Fruit fly (Drosophila melanogaster): ENCODE results near the gene Nepl16.

Nepl16 gene

DNA sequence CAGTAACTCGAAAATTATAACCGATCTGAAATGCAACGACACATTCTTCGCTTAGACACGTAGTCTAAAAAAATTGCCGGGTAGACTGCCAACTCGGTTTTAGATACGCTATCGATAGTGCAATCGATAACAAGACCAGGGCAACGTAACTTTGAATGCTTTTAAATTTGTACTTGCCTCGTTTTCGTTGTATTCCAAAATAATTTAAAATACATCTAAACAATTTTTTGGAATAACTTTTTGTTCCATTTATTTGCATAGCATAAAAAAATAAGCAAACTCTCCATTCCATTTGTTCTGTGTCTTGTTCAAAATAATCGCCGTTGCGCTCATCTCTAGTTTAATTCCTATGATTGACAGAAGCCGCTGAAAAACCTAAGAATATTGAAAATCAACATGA is 42.7 kb downstream of the Nepl16 start, which contains the start of the genes Stt3B and CG11839 (continued):
- TF ChIP-seq ash1 (GFP tag; optimal IDR thresholded peaks at IDR 0.05) = no peak
- no peak for TF ChIP-seq CG5953 (GFP tag; IDR thresholded peaks at IDR 0.05)
- TF ChIP-seq CG1024 (GFP tag; IDR thresholded peaks at IDR 0.05) = no peak
- peak; percentile 49 for TF ChIP-seq repo (GFP tag; optimal IDR thresholded peaks at IDR 0.05)
- no peak; the same call in 1 of the 2 replicates for TF ChIP-seq lmd (GFP tag; IDR thresholded peaks at IDR 0.05)
- TF ChIP-seq ATbp (GFP tag; optimal IDR thresholded peaks at IDR 0.05) = no peak
- peak; percentile 17; the same call in 1 of the 3 replicates for TF ChIP-seq CG2889 (GFP tag; IDR thresholded peaks at IDR 0.05)
- TF ChIP-seq CG2129 (GFP tag; IDR thresholded peaks at IDR 0.05; ENCODE audit: partially characterized antibody) = peak; percentile 89
- TF ChIP-seq CG4730 (GFP tag; IDR thresholded peaks at IDR 0.05) = peak; percentile 46; the same call in 1 of the 2 replicates
- TF ChIP-seq H15 (GFP tag; IDR thresholded peaks at IDR 0.05) = no peak
- TF ChIP-seq ase (GFP tag; IDR thresholded peaks at IDR 0.05) = no peak; the same call in 2 of the 3 replicates
- TF ChIP-seq CG7987 (GFP tag; optimal IDR thresholded peaks at IDR 0.05) = peak; percentile 30
- peak; percentile 76; the same call in 1 of the 2 replicates for TF ChIP-seq tna (GFP tag; IDR thresholded peaks at IDR 0.05; ENCODE audit: partially characterized antibody)
- peak; percentile 71 for TF ChIP-seq NC2β (GFP tag; optimal IDR thresholded peaks at IDR 0.05)
- TF ChIP-seq pzg (GFP tag; optimal IDR thresholded peaks at IDR 0.05) = peak; percentile 85
- peak; percentile 66 for TF ChIP-seq Nf-YA (GFP tag; IDR thresholded peaks at IDR 0.05)
- peak; percentile 73 for TF ChIP-seq lbe (GFP tag; optimal IDR thresholded peaks at IDR 0.05)
- no peak for TF ChIP-seq usp (GFP tag; optimal IDR thresholded peaks at IDR 0.05)
- TF ChIP-seq E2f2 (GFP tag; IDR thresholded peaks at IDR 0.05) = peak; percentile 67
- TF ChIP-seq CG15479 (GFP tag; optimal IDR thresholded peaks at IDR 0.05) = no peak
- TF ChIP-seq Antp (GFP tag; optimal IDR thresholded peaks at IDR 0.05) = peak; percentile 76
- TF ChIP-seq Ada2b (GFP tag; IDR thresholded peaks at IDR 0.05) = peak; percentile 58
- peak; percentile 94 for TF ChIP-seq Doc3 (GFP tag; IDR thresholded peaks at IDR 0.05; ENCODE audit: partially characterized antibody)
- TF ChIP-seq CG10267 (tag; optimal IDR thresholded peaks at IDR 0.05) = peak; percentile 77
- peak; percentile 92 for TF ChIP-seq zfh2 (GFP tag; optimal IDR thresholded peaks at IDR 0.05)
- TF ChIP-seq CG17186 (GFP tag; optimal IDR thresholded peaks at IDR 0.05) = peak; percentile 41
- TF ChIP-seq CG14860 (GFP tag; IDR thresholded peaks at IDR 0.05; ENCODE audit: partially characterized antibody) = peak; percentile 91
- TF ChIP-seq CG42726 (GFP tag; IDR thresholded peaks at IDR 0.05; ENCODE audit: partially characterized antibody) = peak; percentile 89; the same call in 1 of the 2 replicates
- peak; percentile 56 for TF ChIP-seq CG18476 (GFP tag; optimal IDR thresholded peaks at IDR 0.05)
- TF ChIP-seq psq (GFP tag; optimal IDR thresholded peaks at IDR 0.05) = peak; percentile 42
- peak; percentile 82 for TF ChIP-seq CG9817 (tag; optimal IDR thresholded peaks at IDR 0.05)
- TF ChIP-seq trem (tag; optimal IDR thresholded peaks at IDR 0.05) = peak; percentile 100
- peak; percentile 90 for TF ChIP-seq amos (GFP tag; IDR thresholded peaks at IDR 0.05; ENCODE audit: partially characterized antibody)
- TF ChIP-seq maf-S (GFP tag; optimal IDR thresholded peaks at IDR 0.05) = peak; percentile 69
- no peak for TF ChIP-seq crol (GFP tag; IDR thresholded peaks at IDR 0.05)
- TF ChIP-seq scrt (GFP tag; optimal IDR thresholded peaks at IDR 0.05) = no peak
- TF ChIP-seq Oaz (GFP tag; IDR thresholded peaks at IDR 0.05) = 0 out of 2 replicates have a peak, but pooled peaks have one; percentile 55
- peak; percentile 85 for TF ChIP-seq pho (GFP tag; optimal IDR thresholded peaks at IDR 0.05)
- TF ChIP-seq CG12391 (tag; optimal IDR thresholded peaks at IDR 0.05) = peak; percentile 84
- TF ChIP-seq Hey (tag; optimal IDR thresholded peaks at IDR 0.05) = no peak
- TF ChIP-seq Dp (GFP tag; optimal IDR thresholded peaks at IDR 0.05) = peak; percentile 44
- TF ChIP-seq gce (GFP tag; IDR thresholded peaks at IDR 0.05) = no peak
- peak; percentile 56; the same call in 1 of the 2 replicates for TF ChIP-seq HLH3B (GFP tag; IDR thresholded peaks at IDR 0.05)
- TF ChIP-seq dimm (GFP tag; IDR thresholded peaks at IDR 0.05) = no peak
- peak; percentile 48 for TF ChIP-seq slou (GFP tag; optimal IDR thresholded peaks at IDR 0.05)
- peak; percentile 93 for TF ChIP-seq Sin3A (optimal IDR thresholded peaks at IDR 0.05)
- TF ChIP-seq Dbx (GFP tag; IDR thresholded peaks at IDR 0.05) = peak; percentile 80
- no peak for TF ChIP-seq Eip74EF (GFP tag; optimal IDR thresholded peaks at IDR 0.05)
- TF ChIP-seq zf30C (GFP tag; optimal IDR thresholded peaks at IDR 0.05) = no peak
- no peak for TF ChIP-seq MTF-1 (GFP tag; optimal IDR thresholded peaks at IDR 0.05; ENCODE audit: borderline replicate concordance)
